Fruit fly (Drosophila melanogaster) whole organism, embryonic: ENCODE measurements around the gene prt.

Experiments
- Atf6 ChIP-seq: fragments of 200-800 bp; sonication (Bioruptor generic); IDR thresholded peaks from 2 replicates; pipeline ENCODE4 v1.3.6; 2022; ENCODE audit warnings: missing biosample characterization, missing genetic modification characterization
- Awh ChIP-seq: fragments of 200-800 bp; sonication (Bioruptor generic); IDR thresholded peaks from 2 replicates; pipeline ENCODE4, ENCODE4 v1.3.6; 2022; ENCODE audit warnings: missing biosample characterization, missing genetic modification characterization
- Blimp-1 ChIP-seq: fragments of 200-800 bp; sonication (Bioruptor generic); optimal IDR thresholded peaks from 3 replicates; lab custom pipeline; 2018; ENCODE audit warnings: missing biosample characterization, missing genetic modification characterization, mild to moderate bottlenecking, moderate library complexity, missing genetic modification reagents
- CG12659 ChIP-seq: fragments of 200-800 bp; sonication (Bioruptor generic); optimal IDR thresholded peaks from 3 replicates; lab custom pipeline; 2017; ENCODE audit warnings: mild to moderate bottlenecking, missing biosample characterization, missing genetic modification reagents, missing genetic modification characterization
- CG18262 ChIP-seq: fragments of 200-800 bp; optimal IDR thresholded peaks from 3 replicates; lab custom pipeline; 2019; ENCODE audit warnings: missing biosample characterization, mild to moderate bottlenecking, missing genetic modification characterization, moderate library complexity
- CG1832 ChIP-seq: fragments of 200-800 bp; sonication (Bioruptor generic); optimal IDR thresholded peaks from 2 replicates; lab custom pipeline; 2017; ENCODE audit warnings: missing biosample characterization, mild to moderate bottlenecking, missing genetic modification characterization, inconsistent platforms
- CG18599 ChIP-seq: fragments of 200-800 bp; sonication (Bioruptor generic); optimal IDR thresholded peaks from 3 replicates; lab custom pipeline; 2017; ENCODE audit warnings: missing biosample characterization, missing genetic modification characterization, mild to moderate bottlenecking, moderate library complexity, missing genetic modification reagents
- CG3726 ChIP-seq: fragments of 200-800 bp; sonication (Bioruptor generic); IDR thresholded peaks from 3 replicates; pipeline ENCODE4, ENCODE4 v1.3.6; 2022; ENCODE audit warnings: missing biosample characterization, missing genetic modification characterization
- CG6791 ChIP-seq: fragments of 200-800 bp; sonication (Bioruptor generic); IDR thresholded peaks from 3 replicates; pipeline ENCODE4 v1.3.6; 2022; ENCODE audit warnings: missing biosample characterization, missing genetic modification characterization; ENCODE audit not compliant: partially characterized antibody
- CG7987 ChIP-seq: fragments of 200-800 bp; sonication (Bioruptor generic); optimal IDR thresholded peaks from 2 replicates; lab custom pipeline; 2018; ENCODE audit warnings: missing biosample characterization, mild to moderate bottlenecking, missing genetic modification characterization, moderate library complexity
- Camta ChIP-seq: fragments of 200-800 bp; sonication (Bioruptor generic); optimal IDR thresholded peaks from 2 replicates; lab custom pipeline; 2016; ENCODE audit warnings: missing biosample characterization, missing genetic modification characterization
- Chrac-16 ChIP-seq: fragments of 200-800 bp; sonication (Bioruptor generic); optimal IDR thresholded peaks from 3 replicates; lab custom pipeline; 2016; ENCODE audit warnings: missing biosample characterization, missing genetic modification characterization
- Dad ChIP-seq: fragments of 200-800 bp; sonication (Bioruptor generic); optimal IDR thresholded peaks from 3 replicates; lab custom pipeline; 2016; ENCODE audit warnings: missing biosample characterization, missing genetic modification characterization
- Dll ChIP-seq: fragments of 200-800 bp; sonication (Bioruptor generic); IDR thresholded peaks from 4 replicates; pipeline ENCODE4 v1.3.6; 2022; ENCODE audit warnings: missing biosample characterization, missing genetic modification characterization; ENCODE audit not compliant: partially characterized antibody
- MBD-R2 ChIP-seq: fragments of 200-800 bp; sonication (Bioruptor generic); IDR thresholded peaks from 2 replicates; pipeline ENCODE4 v1.3.6; 2022; ENCODE audit warnings: missing biosample characterization, missing genetic modification characterization
- MESR4 ChIP-seq: fragments of 200-800 bp; sonication (Bioruptor generic); optimal IDR thresholded peaks from 2 replicates; lab custom pipeline; 2018; ENCODE audit warnings: missing biosample characterization, mild to moderate bottlenecking, missing genetic modification characterization, moderate library complexity
- Max ChIP-seq: fragments of 200-800 bp; sonication (Bioruptor generic); optimal IDR thresholded peaks from 2 replicates; lab custom pipeline; 2016; ENCODE audit warnings: missing biosample characterization, mild to moderate bottlenecking, missing genetic modification characterization
- Pdp1 ChIP-seq, 2 experiments: fragments of 200-800 bp; sonication (Bioruptor generic); optimal IDR thresholded peaks; 3 replicates each; lab custom pipeline; 2016; ENCODE audit warnings: missing biosample characterization in 2 of 2, missing genetic modification characterization in 2 of 2, mild to moderate bottlenecking in 1 of 2, moderate library complexity in 1 of 2
- Sry-β ChIP-seq: fragments of 200-800 bp; sonication (Bioruptor generic); optimal IDR thresholded peaks from 2 replicates; lab custom pipeline; 2018; ENCODE audit warnings: missing biosample characterization, mild to moderate bottlenecking, missing genetic modification characterization, moderate library complexity
- amos ChIP-seq: fragments of 200-800 bp; sonication (Bioruptor generic); IDR thresholded peaks from 2 replicates; pipeline ENCODE4 v1.3.6; 2022; ENCODE audit warnings: missing biosample characterization, missing genetic modification characterization; ENCODE audit not compliant: partially characterized antibody
- aop ChIP-seq: fragments of 200-800 bp; sonication (Bioruptor generic); IDR thresholded peaks from 2 replicates; pipeline ENCODE4 v1.3.6; 2022; ENCODE audit warnings: missing biosample characterization, missing genetic modification characterization
- ase ChIP-seq: fragments of 200-800 bp; sonication (Bioruptor generic); IDR thresholded peaks from 3 replicates; pipeline ENCODE4 v1.3.6; 2022; ENCODE audit warnings: missing biosample characterization, missing genetic modification characterization
- chm ChIP-seq: fragments of 200-800 bp; sonication (Bioruptor generic); IDR thresholded peaks from 2 replicates; pipeline ENCODE4 v1.3.6; 2022; ENCODE audit warnings: missing biosample characterization, missing genetic modification characterization
- chn ChIP-seq: fragments of 200-800 bp; sonication (Bioruptor generic); optimal IDR thresholded peaks from 2 replicates; lab custom pipeline; 2016; ENCODE audit warnings: missing biosample characterization, missing genetic modification characterization
- ci ChIP-seq: fragments of 200-800 bp; sonication (Bioruptor generic); IDR thresholded peaks from 3 replicates; pipeline ENCODE4 v1.3.6; 2022; ENCODE audit warnings: missing biosample characterization, missing genetic modification characterization
- dati ChIP-seq: fragments of 200-800 bp; sonication (Bioruptor generic); IDR thresholded peaks from 2 replicates; pipeline ENCODE4 v1.3.6; 2022; ENCODE audit warnings: missing biosample characterization, missing genetic modification characterization
- disco-r ChIP-seq: fragments of 200-800 bp; sonication (Bioruptor generic); optimal IDR thresholded peaks from 2 replicates; lab custom pipeline; 2016; ENCODE audit warnings: missing biosample characterization, missing genetic modification characterization
- dm ChIP-seq: fragments of 200-800 bp; sonication (Bioruptor generic); optimal IDR thresholded peaks from 3 replicates; lab custom pipeline; 2016; ENCODE audit warnings: missing biosample characterization, missing genetic modification characterization
- dmrt11E ChIP-seq: fragments of 200-800 bp; sonication (Bioruptor generic); optimal IDR thresholded peaks from 3 replicates; lab custom pipeline; 2018; ENCODE audit warnings: missing biosample characterization, mild to moderate bottlenecking, missing genetic modification characterization, moderate library complexity
- ems ChIP-seq: fragments of 200-800 bp; sonication (Bioruptor generic); optimal IDR thresholded peaks from 3 replicates; lab custom pipeline; 2016; ENCODE audit warnings: missing biosample characterization, missing genetic modification characterization
- gce ChIP-seq: fragments of 200-800 bp; sonication (Bioruptor generic); IDR thresholded peaks from 3 replicates; pipeline ENCODE4 v1.3.6; 2022; ENCODE audit warnings: missing biosample characterization, missing genetic modification characterization
- grau ChIP-seq: fragments of 200-800 bp; optimal IDR thresholded peaks from 3 replicates; lab custom pipeline; 2019; ENCODE audit warnings: missing biosample characterization, mild to moderate bottlenecking, missing genetic modification characterization, moderate library complexity
- ham ChIP-seq: fragments of 200-800 bp; sonication (Bioruptor generic); IDR thresholded peaks from 2 replicates; pipeline ENCODE4 v1.3.6; 2022; ENCODE audit warnings: missing biosample characterization, missing genetic modification characterization
- hbn ChIP-seq: fragments of 200-800 bp; sonication (Bioruptor generic); IDR thresholded peaks from 2 replicates; pipeline ENCODE4 v1.3.6; 2022; ENCODE audit warnings: missing biosample characterization, missing genetic modification characterization; ENCODE audit not compliant: partially characterized antibody
- hkb ChIP-seq, 2 experiments: fragments of 200-800 bp in 1 of 2; fragments of >200 bp in 1 of 2; sonication (Bioruptor generic) in 1 of 2; IDR thresholded peaks in 1 of 2; optimal IDR thresholded peaks in 1 of 2; 2 replicates each; pipeline versions ENCODE4 v1.3.6 to Lab custom; 2017 to 2022; ENCODE audit warnings: missing biosample characterization in 1 of 2, missing genetic modification characterization in 1 of 2
- insv ChIP-seq, 2 experiments: fragments of 200-800 bp; sonication (Bioruptor generic); optimal IDR thresholded peaks; 3 replicates each; lab custom pipeline; 2016 to 2018; ENCODE audit warnings: missing biosample characterization in 2 of 2, missing genetic modification characterization in 2 of 2
- klu ChIP-seq: fragments of 200-800 bp; sonication (Bioruptor generic); IDR thresholded peaks from 2 replicates; pipeline ENCODE4 v1.3.6; 2022; ENCODE audit warnings: missing biosample characterization, missing genetic modification characterization
- mld ChIP-seq: fragments of 200-800 bp; sonication (Bioruptor generic); IDR thresholded peaks from 3 replicates; pipeline ENCODE4 v1.3.6; 2022; ENCODE audit warnings: missing biosample characterization, missing genetic modification characterization; ENCODE audit not compliant: partially characterized antibody
- nerfin-1 ChIP-seq: fragments of 200-800 bp; sonication (Bioruptor generic); optimal IDR thresholded peaks from 3 replicates; lab custom pipeline; 2019; ENCODE audit warnings: missing biosample characterization, mild to moderate bottlenecking, missing genetic modification characterization, moderate library complexity
- otp ChIP-seq: fragments of 200-800 bp; sonication (Bioruptor generic); IDR thresholded peaks from 3 replicates; pipeline ENCODE4, ENCODE4 v1.3.6; 2022; ENCODE audit warnings: missing biosample characterization, missing genetic modification characterization
- p53 ChIP-seq: fragments of 200-800 bp; sonication (Bioruptor generic); optimal IDR thresholded peaks from 2 replicates; lab custom pipeline; 2016; ENCODE audit warnings: missing biosample characterization, missing genetic modification characterization
- pb ChIP-seq: fragments of 200-800 bp; sonication (Bioruptor generic); optimal IDR thresholded peaks from 3 replicates; lab custom pipeline; 2016; ENCODE audit warnings: missing biosample characterization, missing genetic modification characterization
- row ChIP-seq: fragments of 200-800 bp; sonication (Bioruptor generic); IDR thresholded peaks from 3 replicates; pipeline ENCODE4 v1.3.6; 2022; ENCODE audit warnings: missing biosample characterization, missing genetic modification characterization
- schlank ChIP-seq: fragments of 200-800 bp; sonication (Bioruptor generic); optimal IDR thresholded peaks from 2 replicates; lab custom pipeline; 2018; ENCODE audit warnings: missing biosample characterization, mild to moderate bottlenecking, missing genetic modification characterization
- seq ChIP-seq: fragments of 200-800 bp; sonication (Bioruptor generic); IDR thresholded peaks from 2 replicates; pipeline ENCODE4 v1.3.6; 2022; ENCODE audit warnings: missing biosample characterization, missing genetic modification characterization
- ssp ChIP-seq: fragments of 200-800 bp; sonication (Bioruptor generic); IDR thresholded peaks from 2 replicates; pipeline ENCODE4 v1.3.6; 2022; ENCODE audit warnings: missing biosample characterization, missing genetic modification characterization
- tap ChIP-seq: fragments of 200-800 bp; optimal IDR thresholded peaks from 3 replicates; lab custom pipeline; 2019; ENCODE audit warnings: missing biosample characterization, mild to moderate bottlenecking, missing genetic modification characterization, moderate library complexity
- trem ChIP-seq: fragments of 200-800 bp; optimal IDR thresholded peaks from 3 replicates; lab custom pipeline; 2019; ENCODE audit warnings: missing biosample characterization, mild to moderate bottlenecking, missing genetic modification characterization, moderate library complexity
- zen2 ChIP-seq: fragments of 200-800 bp; sonication (Bioruptor generic); IDR thresholded peaks from 3 replicates; pipeline ENCODE4 v1.3.6; 2022; ENCODE audit warnings: missing biosample characterization, missing genetic modification characterization; ENCODE audit not compliant: partially characterized antibody

Gene prt

DNA sequence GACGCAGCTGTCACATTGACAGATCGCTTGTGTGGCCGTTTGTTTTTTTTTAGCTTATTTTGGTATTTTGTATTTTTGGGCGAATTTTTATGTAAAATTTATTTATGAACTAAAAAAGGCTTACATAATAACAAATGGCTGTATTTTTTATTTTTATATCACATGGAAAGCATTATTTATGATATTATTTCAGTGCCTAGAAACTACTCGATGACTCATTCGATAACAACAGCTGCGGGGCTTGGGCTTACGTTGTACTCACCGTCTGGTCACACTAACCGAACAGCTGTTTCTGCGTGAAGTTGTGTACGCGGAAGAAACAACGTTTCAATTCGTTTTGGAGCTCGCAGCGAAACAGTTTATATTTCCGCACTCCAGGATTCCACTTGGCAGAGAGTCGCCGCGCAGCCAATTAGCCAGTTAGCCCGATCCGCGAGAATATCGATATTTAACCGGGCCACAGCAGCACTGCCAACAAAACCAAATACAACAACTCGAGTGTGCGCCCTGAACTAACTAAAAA, 34.2 kb upstream of the prt start, which contains the start of the genes Hmgcr and Rpn9 (continued):
- 0 out of 3 replicates have a peak, but pooled peaks have one; percentile 5 for TF ChIP-seq zen2
- no peak for TF ChIP-seq disco-r
- no peak for TF ChIP-seq ham (GFP tag; lab: Robert Waterston, UW)
- no peak for TF ChIP-seq CG6791
- peak; percentile 34; the same call in 1 of the 2 replicates for TF ChIP-seq Awh (GFP tag; lab: Robert Waterston, UW)
- TF ChIP-seq otp (GFP tag; lab: Robert Waterston, UW): no peak
- peak; percentile 83 for TF ChIP-seq CG12659 (GFP tag; lab: Kevin White, UChicago)
- peak; percentile 73 for TF ChIP-seq trem (tag; lab: Kevin White, UChicago)
- TF ChIP-seq ems (GFP tag; lab: Kevin White, UChicago): no peak
- TF ChIP-seq Max (GFP tag; lab: Kevin White, UChicago): peak; percentile 6
- TF ChIP-seq Pdp1 (GFP tag; optimal IDR thresholded peaks at IDR 0.05; lab: Kevin White, UChicago): peak in 1 of 2 experiments; percentile 99
- TF ChIP-seq schlank (tag; lab: Kevin White, UChicago): no peak
- no peak for TF ChIP-seq hbn (GFP tag; lab: Robert Waterston, UW)
- peak; percentile 41 for TF ChIP-seq CG7987 (GFP tag; lab: Kevin White, UChicago)
- 0 out of 4 replicates have a peak, but pooled peaks have one; percentile 40 for TF ChIP-seq Dll
- no peak for TF ChIP-seq Atf6 (GFP tag; lab: Robert Waterston, UW)
- TF ChIP-seq chm: peak; percentile 70; the same call in 1 of the 2 replicates
- TF ChIP-seq CG1832 (GFP tag; lab: Kevin White, UChicago): no peak
- TF ChIP-seq row (GFP tag; lab: Robert Waterston, UW): 0 out of 3 replicates have a peak, but pooled peaks have one; percentile 17
- no peak for TF ChIP-seq pb
- no peak for TF ChIP-seq Chrac-16
- TF ChIP-seq ci (GFP tag; lab: Robert Waterston, UW): peak; percentile 65; the same call in 2 of the 3 replicates
- TF ChIP-seq hkb (optimal IDR thresholded peaks at IDR 0.05; lab: Kevin White, UChicago): peak; percentile 89
- no peak for TF ChIP-seq hkb (GFP tag; IDR thresholded peaks at IDR 0.05; lab: Robert Waterston, UW)
- peak; percentile 24 for TF ChIP-seq CG18262 (tag; lab: Kevin White, UChicago)
- TF ChIP-seq grau (tag; lab: Kevin White, UChicago): peak; percentile 26
- TF ChIP-seq Camta: peak; percentile 21
- TF ChIP-seq amos (GFP tag; lab: Robert Waterston, UW): 0 out of 2 replicates have a peak, but pooled peaks have one; percentile 16
- TF ChIP-seq MBD-R2: peak; percentile 73
- TF ChIP-seq tap: no peak
- TF ChIP-seq Dad (GFP tag; lab: Kevin White, UChicago): no peak
- no peak for TF ChIP-seq CG18599 (GFP tag; lab: Kevin White, UChicago)
- no peak for TF ChIP-seq gce (GFP tag; lab: Robert Waterston, UW)
- TF ChIP-seq Blimp-1 (GFP tag; lab: Kevin White, UChicago): peak; percentile 11
- no peak for TF ChIP-seq ssp (GFP tag; lab: Robert Waterston, UW)
- TF ChIP-seq insv (GFP tag; optimal IDR thresholded peaks at IDR 0.05; lab: Kevin White, UChicago): peak in 1 of 2 experiments; percentile 65
- TF ChIP-seq mld: 0 out of 3 replicates have a peak, but pooled peaks have one; percentile 64
- TF ChIP-seq dm (GFP tag; lab: Kevin White, UChicago): peak; percentile 41
- no peak for TF ChIP-seq ase (GFP tag; lab: Robert Waterston, UW)
- no peak for TF ChIP-seq dati
- TF ChIP-seq seq (GFP tag; lab: Robert Waterston, UW): no peak
- peak; percentile 35 for TF ChIP-seq nerfin-1 (tag; lab: Kevin White, UChicago)
- TF ChIP-seq p53 (GFP tag; lab: Kevin White, UChicago): no peak
- peak; percentile 66 for TF ChIP-seq MESR4
- TF ChIP-seq CG3726 (GFP tag; lab: Robert Waterston, UW): no peak
- TF ChIP-seq aop (GFP tag; lab: Robert Waterston, UW): no peak
- no peak for TF ChIP-seq dmrt11E (tag; lab: Kevin White, UChicago)
- no peak for TF ChIP-seq klu (GFP tag; lab: Robert Waterston, UW)
- no peak for TF ChIP-seq chn (GFP tag; lab: Kevin White, UChicago)
- peak; percentile 10 for TF ChIP-seq Sry-β (GFP tag; lab: Kevin White, UChicago)
